Fruit fly (Drosophila melanogaster): ENCODE data around the gene eIF4E3.
A peak's percentile ranks its signal among the peaks of the same experiment; 100 is the strongest.

Gene eIF4E3

dm6 chr3L:8240932-8241331 is 11.9 kb downstream of the eIF4E3 start:
- TF ChIP-seq cic (GFP tag; optimal IDR thresholded peaks at IDR 0.05): peak; percentile 55
- no peak for TF ChIP-seq pad (GFP tag; optimal IDR thresholded peaks at IDR 0.05)
- no peak for TF ChIP-seq CG14711 (tag; optimal IDR thresholded peaks at IDR 0.05)
- no peak for TF ChIP-seq Hr96 (GFP tag; optimal IDR thresholded peaks at IDR 0.05)
- peak; percentile 23 for TF ChIP-seq toe (GFP tag; optimal IDR thresholded peaks at IDR 0.05)
- peak; percentile 29 for TF ChIP-seq Mnt (GFP tag; optimal IDR thresholded peaks at IDR 0.05)
- peak; percentile 29 for TF ChIP-seq CG7045 (GFP tag; optimal IDR thresholded peaks at IDR 0.05)

Measured in whole organism, adult.